Fruit fly (Drosophila melanogaster) whole organism, embryonic: ENCODE measurements around the gene Ids.

Source experiments
- Asciz ChIP-seq: fragments of 200-800 bp; sonication (Bioruptor generic); optimal IDR thresholded peaks from 2 replicates; lab custom pipeline; 2017; ENCODE audit warnings: missing biosample characterization, mild to moderate bottlenecking, missing genetic modification characterization, missing genetic modification reagents
- BEAF-32 ChIP-seq: fragments of 200-800 bp; sonication (Bioruptor generic); optimal IDR thresholded peaks from 3 replicates; lab custom pipeline; 2017; ENCODE audit warnings: missing biosample characterization, missing genetic modification characterization, mild to moderate bottlenecking, moderate library complexity, missing genetic modification reagents
- CG10431 ChIP-seq: fragments of 200-800 bp; sonication (Bioruptor generic); optimal IDR thresholded peaks from 3 replicates; lab custom pipeline; 2018; ENCODE audit warnings: missing biosample characterization, mild to moderate bottlenecking, missing genetic modification characterization
- CG13775 ChIP-seq: fragments of 200-800 bp; sonication (Bioruptor generic); optimal IDR thresholded peaks from 3 replicates; lab custom pipeline; 2017; ENCODE audit warnings: missing biosample characterization, mild to moderate bottlenecking, missing genetic modification characterization
- CG14965 ChIP-seq: fragments of 200-800 bp; sonication (Bioruptor generic); optimal IDR thresholded peaks from 2 replicates; lab custom pipeline; 2016; ENCODE audit warnings: missing biosample characterization, missing genetic modification characterization, borderline replicate concordance
- CG15073 ChIP-seq: fragments of 200-800 bp; sonication (Bioruptor generic); optimal IDR thresholded peaks from 2 replicates; lab custom pipeline; 2016; ENCODE audit warnings: missing biosample characterization, missing genetic modification characterization
- CG15269 ChIP-seq: fragments of 200-800 bp; sonication (Bioruptor generic); optimal IDR thresholded peaks from 2 replicates; lab custom pipeline; 2018; ENCODE audit warnings: missing biosample characterization, mild to moderate bottlenecking, missing genetic modification characterization, moderate library complexity
- CG15696 ChIP-seq: fragments of 200-800 bp; sonication (Bioruptor generic); optimal IDR thresholded peaks from 2 replicates; lab custom pipeline; 2019; ENCODE audit warnings: missing biosample characterization, mild to moderate bottlenecking, missing genetic modification characterization, moderate library complexity
- CG17829 ChIP-seq: fragments of 200-800 bp; optimal IDR thresholded peaks from 2 replicates; lab custom pipeline; 2019; ENCODE audit warnings: missing biosample characterization, mild to moderate bottlenecking, missing genetic modification characterization, moderate library complexity
- CG18476 ChIP-seq: fragments of 200-800 bp; sonication (Bioruptor generic); optimal IDR thresholded peaks from 2 replicates; lab custom pipeline; 2016; ENCODE audit warnings: missing biosample characterization, mild to moderate bottlenecking, missing genetic modification characterization
- CG2678 ChIP-seq: fragments of 200-800 bp; sonication (Bioruptor generic); optimal IDR thresholded peaks from 3 replicates; lab custom pipeline; 2019; ENCODE audit warnings: missing biosample characterization, mild to moderate bottlenecking, missing genetic modification characterization, moderate library complexity
- CG32772 ChIP-seq: fragments of 200-800 bp; sonication (Bioruptor generic); IDR thresholded peaks from 2 replicates; pipeline ENCODE4 v1.3.6; 2022; ENCODE audit warnings: missing biosample characterization, missing genetic modification characterization
- CG33557 ChIP-seq: fragments of 200-800 bp; sonication (Bioruptor generic); optimal IDR thresholded peaks from 2 replicates; lab custom pipeline; 2019; ENCODE audit warnings: missing biosample characterization, mild to moderate bottlenecking, missing genetic modification characterization, moderate library complexity
- CG4282 ChIP-seq: fragments of 200-800 bp; sonication (Bioruptor generic); optimal IDR thresholded peaks from 2 replicates; lab custom pipeline; 2016; ENCODE audit warnings: missing biosample characterization, missing genetic modification characterization
- CG4404 ChIP-seq: fragments of 200-800 bp; sonication (Bioruptor generic); IDR thresholded peaks from 2 replicates; pipeline ENCODE4 v1.3.6; 2022; ENCODE audit warnings: missing biosample characterization, missing genetic modification characterization
- CG4707 ChIP-seq: fragments of 200-800 bp; sonication (Bioruptor generic); optimal IDR thresholded peaks from 2 replicates; lab custom pipeline; 2018; ENCODE audit warnings: missing biosample characterization, mild to moderate bottlenecking, missing genetic modification characterization, moderate library complexity
- CG4854 ChIP-seq: fragments of 200-800 bp; sonication (Bioruptor generic); optimal IDR thresholded peaks from 2 replicates; lab custom pipeline; 2016; ENCODE audit warnings: missing biosample characterization, missing genetic modification characterization, inconsistent platforms
- CG5180 ChIP-seq: fragments of 200-800 bp; sonication (Bioruptor generic); optimal IDR thresholded peaks from 3 replicates; lab custom pipeline; 2017; ENCODE audit warnings: missing biosample characterization, missing genetic modification characterization, mild to moderate bottlenecking, moderate library complexity, missing genetic modification reagents
- CG6654 ChIP-seq: fragments of 200-800 bp; sonication (Bioruptor generic); optimal IDR thresholded peaks from 2 replicates; lab custom pipeline; 2017; ENCODE audit warnings: missing biosample characterization, mild to moderate bottlenecking, missing genetic modification characterization
- CG6765 ChIP-seq: fragments of 200-800 bp; sonication (Bioruptor generic); optimal IDR thresholded peaks from 3 replicates; lab custom pipeline; 2017; ENCODE audit warnings: missing biosample characterization, mild to moderate bottlenecking, missing genetic modification characterization
- CG7963 ChIP-seq: fragments of 200-800 bp; sonication (Bioruptor generic); IDR thresholded peaks from 3 replicates; pipeline ENCODE4 v1.3.6; 2022; ENCODE audit warnings: missing biosample characterization, missing genetic modification characterization; ENCODE audit not compliant: partially characterized antibody
- CG7987 ChIP-seq: fragments of 200-800 bp; sonication (Bioruptor generic); optimal IDR thresholded peaks from 2 replicates; lab custom pipeline; 2018; ENCODE audit warnings: missing biosample characterization, mild to moderate bottlenecking, missing genetic modification characterization, moderate library complexity
- CTCF ChIP-seq: fragments of 200-800 bp; sonication (Bioruptor generic); optimal IDR thresholded peaks from 2 replicates; lab custom pipeline; 2017; ENCODE audit warnings: missing biosample characterization, mild to moderate bottlenecking, missing genetic modification characterization, moderate library complexity
- Camta ChIP-seq: fragments of 200-800 bp; sonication (Bioruptor generic); optimal IDR thresholded peaks from 2 replicates; lab custom pipeline; 2016; ENCODE audit warnings: missing biosample characterization, missing genetic modification characterization
- H15 ChIP-seq: fragments of 200-800 bp; sonication (Bioruptor generic); IDR thresholded peaks from 3 replicates; pipeline ENCODE4 v1.3.6; 2022; ENCODE audit warnings: missing biosample characterization, missing genetic modification characterization
- Hand ChIP-seq: fragments of 200-800 bp; sonication (Bioruptor generic); optimal IDR thresholded peaks from 2 replicates; lab custom pipeline; 2017; ENCODE audit warnings: mild to moderate bottlenecking, missing biosample characterization, missing genetic modification reagents, missing genetic modification characterization
- Six4 ChIP-seq: fragments of 200-800 bp; sonication (Bioruptor generic); optimal IDR thresholded peaks from 2 replicates; lab custom pipeline; 2016; ENCODE audit warnings: missing biosample characterization, missing genetic modification characterization
- Ssrp ChIP-seq: fragments of 200-800 bp; sonication (Bioruptor generic); optimal IDR thresholded peaks from 2 replicates; lab custom pipeline; 2018; ENCODE audit warnings: missing biosample characterization, mild to moderate bottlenecking, missing genetic modification characterization, moderate library complexity
- TFAM ChIP-seq: fragments of 200-800 bp; sonication (Bioruptor generic); optimal IDR thresholded peaks from 2 replicates; lab custom pipeline; 2017; ENCODE audit warnings: missing biosample characterization, missing genetic modification characterization, inconsistent platforms
- chif ChIP-seq, 2 experiments: fragments of 200-800 bp; sonication (Bioruptor generic); optimal IDR thresholded peaks; 3 replicates each; lab custom pipeline; 2016; ENCODE audit warnings: missing biosample characterization in 2 of 2, missing genetic modification characterization in 2 of 2
- chm ChIP-seq: fragments of 200-800 bp; sonication (Bioruptor generic); IDR thresholded peaks from 2 replicates; pipeline ENCODE4 v1.3.6; 2022; ENCODE audit warnings: missing biosample characterization, missing genetic modification characterization
- cwo ChIP-seq: fragments of 200-800 bp; sonication (Bioruptor generic); optimal IDR thresholded peaks from 3 replicates; lab custom pipeline; 2017; ENCODE audit warnings: missing biosample characterization, missing genetic modification characterization, mild to moderate bottlenecking, moderate library complexity, missing genetic modification reagents
- danr ChIP-seq: fragments of 200-800 bp; sonication (Bioruptor generic); IDR thresholded peaks from 2 replicates; pipeline ENCODE4 v1.3.6; 2022; ENCODE audit warnings: missing biosample characterization, missing genetic modification characterization
- dimm ChIP-seq: fragments of 200-800 bp; sonication (Bioruptor generic); IDR thresholded peaks from 2 replicates; pipeline ENCODE4 v1.3.6; 2022; ENCODE audit warnings: missing biosample characterization, missing genetic modification characterization
- dm ChIP-seq: fragments of 200-800 bp; sonication (Bioruptor generic); optimal IDR thresholded peaks from 3 replicates; lab custom pipeline; 2016; ENCODE audit warnings: missing biosample characterization, missing genetic modification characterization
- dysf ChIP-seq: fragments of 200-800 bp; sonication (Bioruptor generic); IDR thresholded peaks from 3 replicates; pipeline ENCODE4 v1.3.6; 2022; ENCODE audit warnings: missing biosample characterization, missing genetic modification characterization
- ems ChIP-seq: fragments of 200-800 bp; sonication (Bioruptor generic); optimal IDR thresholded peaks from 3 replicates; lab custom pipeline; 2016; ENCODE audit warnings: missing biosample characterization, missing genetic modification characterization
- esg ChIP-seq: fragments of 200-800 bp; sonication (Bioruptor generic); conservative IDR thresholded peaks from 2 replicates; pipeline ENCODE4 v1.3.6; 2022; ENCODE audit warnings: missing biosample characterization, missing genetic modification characterization
- gcm2 ChIP-seq: fragments of 200-800 bp; sonication (Bioruptor generic); optimal IDR thresholded peaks from 2 replicates; lab custom pipeline; 2016; ENCODE audit warnings: missing biosample characterization, missing genetic modification characterization
- ham ChIP-seq: fragments of 200-800 bp; sonication (Bioruptor generic); IDR thresholded peaks from 2 replicates; pipeline ENCODE4 v1.3.6; 2022; ENCODE audit warnings: missing biosample characterization, missing genetic modification characterization
- kni ChIP-seq: fragments of 200-800 bp; sonication (Bioruptor generic); optimal IDR thresholded peaks from 3 replicates; lab custom pipeline; 2017; ENCODE audit warnings: mild to moderate bottlenecking, missing biosample characterization, missing genetic modification reagents, missing genetic modification characterization
- lbe ChIP-seq: fragments of 200-800 bp; sonication (Bioruptor generic); optimal IDR thresholded peaks from 2 replicates; lab custom pipeline; 2016; ENCODE audit warnings: missing biosample characterization, mild to moderate bottlenecking, missing genetic modification characterization
- pzg ChIP-seq: fragments of 200-800 bp; sonication (Bioruptor generic); optimal IDR thresholded peaks from 3 replicates; lab custom pipeline; 2018; ENCODE audit warnings: missing biosample characterization, mild to moderate bottlenecking, missing genetic modification characterization, moderate library complexity
- row ChIP-seq: fragments of 200-800 bp; sonication (Bioruptor generic); IDR thresholded peaks from 3 replicates; pipeline ENCODE4 v1.3.6; 2022; ENCODE audit warnings: missing biosample characterization, missing genetic modification characterization
- scrt ChIP-seq: fragments of 200-800 bp; sonication (Bioruptor generic); optimal IDR thresholded peaks from 2 replicates; lab custom pipeline; 2018; ENCODE audit warnings: missing biosample characterization, mild to moderate bottlenecking, missing genetic modification characterization, moderate library complexity
- shn ChIP-seq: fragments of 200-800 bp; sonication (Bioruptor generic); optimal IDR thresholded peaks from 3 replicates; lab custom pipeline; 2016; ENCODE audit warnings: missing biosample characterization, missing genetic modification characterization
- sna ChIP-seq: fragments of 200-800 bp; sonication (Bioruptor generic); IDR thresholded peaks from 2 replicates; pipeline ENCODE4 v1.3.6; 2022; ENCODE audit warnings: missing biosample characterization, missing genetic modification characterization; ENCODE audit not compliant: partially characterized antibody
- so ChIP-seq: fragments of 200-800 bp; sonication (Bioruptor generic); IDR thresholded peaks from 3 replicates; pipeline ENCODE4 v1.3.6; 2022; ENCODE audit warnings: missing biosample characterization, missing genetic modification characterization
- tna ChIP-seq: fragments of 200-800 bp; sonication (Bioruptor generic); IDR thresholded peaks from 2 replicates; pipeline ENCODE4 v1.3.6; 2022; ENCODE audit warnings: missing biosample characterization, missing genetic modification characterization; ENCODE audit not compliant: partially characterized antibody
- zen ChIP-seq: fragments of 200-800 bp; sonication (Bioruptor generic); optimal IDR thresholded peaks from 3 replicates; lab custom pipeline; 2018; ENCODE audit warnings: missing biosample characterization, mild to moderate bottlenecking, missing genetic modification characterization, moderate library complexity

The Ids gene

dm6 chr3L:3396056-3396455 is 18.0 kb downstream of the Ids start (continued):
- peak; percentile 82 for TF ChIP-seq H15
- TF ChIP-seq dimm (GFP tag; lab: Robert Waterston, UW) = 0 out of 2 replicates have a peak, but pooled peaks have one; percentile 52
- TF ChIP-seq danr (GFP tag; lab: Robert Waterston, UW) = peak; percentile 55; the same call in 1 of the 2 replicates
- TF ChIP-seq CG18476 (GFP tag; lab: Kevin White, UChicago) = peak; percentile 75
- peak; percentile 91 for TF ChIP-seq CG10431 (GFP tag; lab: Kevin White, UChicago)
- peak; percentile 68 for TF ChIP-seq CG15269 (tag; lab: Kevin White, UChicago)
- peak; percentile 60 for TF ChIP-seq gcm2 (GFP tag; lab: Kevin White, UChicago)
- peak; percentile 90 for TF ChIP-seq Asciz (GFP tag; lab: Kevin White, UChicago)
- no peak for TF ChIP-seq CG6765
- TF ChIP-seq CG13775 (GFP tag; lab: Kevin White, UChicago) = peak; percentile 86
- TF ChIP-seq Hand (GFP tag; lab: Kevin White, UChicago) = no peak
- no peak for TF ChIP-seq CG7963 (GFP tag; lab: Robert Waterston, UW)
- TF ChIP-seq shn (GFP tag; lab: Kevin White, UChicago) = peak; percentile 35
- TF ChIP-seq CG32772 (GFP tag; lab: Robert Waterston, UW) = peak; percentile 87
- TF ChIP-seq CTCF (GFP tag; lab: Kevin White, UChicago) = peak; percentile 49
- TF ChIP-seq TFAM (GFP tag; lab: Kevin White, UChicago) = peak; percentile 56
- peak; percentile 94 for TF ChIP-seq Ssrp
- TF ChIP-seq CG4854 (GFP tag; lab: Kevin White, UChicago) = peak; percentile 76
- TF ChIP-seq esg (GFP tag; lab: Robert Waterston, UW) = peak; percentile 63
- TF ChIP-seq CG6654 (GFP tag; lab: Kevin White, UChicago) = peak; percentile 79
- TF ChIP-seq kni (GFP tag; lab: Kevin White, UChicago) = peak; percentile 70
- TF ChIP-seq pzg (GFP tag; lab: Kevin White, UChicago) = no peak
- TF ChIP-seq CG5180 = peak; percentile 68
- TF ChIP-seq CG14965 (GFP tag; lab: Kevin White, UChicago) = peak; percentile 21
- TF ChIP-seq CG4282 = no peak
- no peak for TF ChIP-seq BEAF-32 (GFP tag; lab: Kevin White, UChicago)
- peak; percentile 70; the same call in 2 of the 3 replicates for TF ChIP-seq dysf (GFP tag; lab: Robert Waterston, UW)
- TF ChIP-seq zen (tag; lab: Kevin White, UChicago) = peak; percentile 90
- TF ChIP-seq Camta = peak; percentile 88
- peak; percentile 86 for TF ChIP-seq chm
- TF ChIP-seq lbe (GFP tag; lab: Kevin White, UChicago) = no peak
- peak; percentile 39 for TF ChIP-seq CG15073
- peak; percentile 69; the same call in 2 of the 3 replicates for TF ChIP-seq so (GFP tag; lab: Robert Waterston, UW)
- peak; percentile 83 for TF ChIP-seq CG4707 (GFP tag; lab: Kevin White, UChicago)
- TF ChIP-seq dm = peak; percentile 60
- TF ChIP-seq scrt = peak; percentile 62
- TF ChIP-seq Six4 (GFP tag; lab: Kevin White, UChicago) = peak; percentile 92
- peak; percentile 78 to 92 for TF ChIP-seq chif (GFP tag; optimal IDR thresholded peaks at IDR 0.05; lab: Kevin White, UChicago)
- TF ChIP-seq sna = no peak
- TF ChIP-seq CG15696 (tag; lab: Kevin White, UChicago) = peak; percentile 95
- TF ChIP-seq ham (GFP tag; lab: Robert Waterston, UW) = no peak
- peak; percentile 9 for TF ChIP-seq cwo (GFP tag; lab: Kevin White, UChicago)
- peak; percentile 98 for TF ChIP-seq CG33557
- TF ChIP-seq CG2678 = peak; percentile 92
- TF ChIP-seq CG7987 (GFP tag; lab: Kevin White, UChicago) = peak; percentile 21
- peak; percentile 85 for TF ChIP-seq row (GFP tag; lab: Robert Waterston, UW)
- peak; percentile 97 for TF ChIP-seq CG17829 (tag; lab: Kevin White, UChicago)
- TF ChIP-seq ems (GFP tag; lab: Kevin White, UChicago) = peak; percentile 76
- TF ChIP-seq CG4404 (GFP tag; lab: Robert Waterston, UW) = peak; percentile 79
- no peak for TF ChIP-seq tna (GFP tag; lab: Robert Waterston, UW)
